Fruit fly (Drosophila melanogaster): ENCODE data around the gene CG4666.

Gene CG4666

dm6 chrX:6109872-6110271 is 32.3 kb upstream of the CG4666 start (continued):
- peak; percentile 32 for TF ChIP-seq Myb (GFP tag; optimal IDR thresholded peaks at IDR 0.05)
- no peak for TF ChIP-seq Fer3 (tag; optimal IDR thresholded peaks at IDR 0.05)
- peak; percentile 51; the same call in 1 of the 2 replicates for TF ChIP-seq ap (GFP tag; IDR thresholded peaks at IDR 0.05)
- peak; percentile 12 for TF ChIP-seq Jarid2 (GFP tag; optimal IDR thresholded peaks at IDR 0.05)
- peak; percentile 39 for TF ChIP-seq CG17802 (tag; optimal IDR thresholded peaks at IDR 0.05)
- TF ChIP-seq CG14050 (GFP tag; IDR thresholded peaks at IDR 0.05), result peak; percentile 47; the same call in 2 of the 3 replicates
- TF ChIP-seq unpg (GFP tag; optimal IDR thresholded peaks at IDR 0.05), result no peak
- TF ChIP-seq Lhr (GFP tag; optimal IDR thresholded peaks at IDR 0.05), result peak; percentile 44
- no peak for TF ChIP-seq Lpt (GFP tag; optimal IDR thresholded peaks at IDR 0.05)
- TF ChIP-seq jumu (GFP tag; optimal IDR thresholded peaks at IDR 0.05), result peak; percentile 6
- TF ChIP-seq ERR (GFP tag; optimal IDR thresholded peaks at IDR 0.05), result no peak
- TF ChIP-seq wek (GFP tag; optimal IDR thresholded peaks at IDR 0.05), result no peak
- peak; percentile 14 for TF ChIP-seq CG2116 (GFP tag; optimal IDR thresholded peaks at IDR 0.05)
- 0 out of 3 replicates have a peak, but pooled peaks have one; percentile 47 for TF ChIP-seq otp (GFP tag; IDR thresholded peaks at IDR 0.05)
- peak; percentile 80 for TF ChIP-seq ci (GFP tag; IDR thresholded peaks at IDR 0.05)
- peak; percentile 34 for TF ChIP-seq CG13775 (GFP tag; optimal IDR thresholded peaks at IDR 0.05)
- TF ChIP-seq dpn (GFP tag; optimal IDR thresholded peaks at IDR 0.05), result peak; percentile 22 to 43
- TF ChIP-seq ham (GFP tag; IDR thresholded peaks at IDR 0.05), result no peak
- TF ChIP-seq Awh (GFP tag; IDR thresholded peaks at IDR 0.05), result peak; percentile 47; the same call in 1 of the 2 replicates
- TF ChIP-seq E2f1 (GFP tag; IDR thresholded peaks at IDR 0.05), result peak; percentile 37; the same call in 1 of the 2 replicates
- no peak for TF ChIP-seq mld (GFP tag; IDR thresholded peaks at IDR 0.05; ENCODE audit: partially characterized antibody)
- no peak for TF ChIP-seq twi (tag; optimal IDR thresholded peaks at IDR 0.05)
- peak; percentile 19 for TF ChIP-seq h (optimal IDR thresholded peaks at IDR 0.05)
- no peak for TF ChIP-seq ftz-f1 (GFP tag; optimal IDR thresholded peaks at IDR 0.05)
- TF ChIP-seq Oaz (GFP tag; IDR thresholded peaks at IDR 0.05), result 0 out of 2 replicates have a peak, but pooled peaks have one; percentile 37
- TF ChIP-seq Ptx1 (GFP tag; IDR thresholded peaks at IDR 0.05), result peak; percentile 48
- TF ChIP-seq btn (GFP tag; optimal IDR thresholded peaks at IDR 0.05), result peak; percentile 2
- TF ChIP-seq dysf (GFP tag; IDR thresholded peaks at IDR 0.05), result peak; percentile 65
- no peak for TF ChIP-seq B-H2 (GFP tag; optimal IDR thresholded peaks at IDR 0.05)
- TF ChIP-seq MTF-1 (GFP tag; optimal IDR thresholded peaks at IDR 0.05; ENCODE audit: borderline replicate concordance), result peak; percentile 16
- TF ChIP-seq CG8290 (GFP tag; optimal IDR thresholded peaks at IDR 0.05), result peak; percentile 60
- TF ChIP-seq CG8290 (tag; optimal IDR thresholded peaks at IDR 0.05), result no peak
- peak; percentile 49; the same call in 1 of the 2 replicates for TF ChIP-seq HLH3B (GFP tag; IDR thresholded peaks at IDR 0.05)
- no peak for TF ChIP-seq Hmx (GFP tag; optimal IDR thresholded peaks at IDR 0.05)
- peak; percentile 96 for TF ChIP-seq CG31365 (tag; optimal IDR thresholded peaks at IDR 0.05)
- TF ChIP-seq CG12071 (GFP tag; optimal IDR thresholded peaks at IDR 0.05), result no peak
- TF ChIP-seq CG8478 (optimal IDR thresholded peaks at IDR 0.05), result no peak
- peak; percentile 5 for TF ChIP-seq Mes4 (GFP tag; optimal IDR thresholded peaks at IDR 0.05)
- 0 out of 2 replicates have a peak, but pooled peaks have one; percentile 23 for TF ChIP-seq CG11696 (GFP tag; IDR thresholded peaks at IDR 0.05)
- TF ChIP-seq MESR4 (GFP tag; optimal IDR thresholded peaks at IDR 0.05), result no peak
- TF ChIP-seq dimm (GFP tag; IDR thresholded peaks at IDR 0.05), result no peak
- TF ChIP-seq pfk (GFP tag; optimal IDR thresholded peaks at IDR 0.05), result no peak
- no peak for TF ChIP-seq CG13894 (tag; optimal IDR thresholded peaks at IDR 0.05)
- TF ChIP-seq zen2 (GFP tag; IDR thresholded peaks at IDR 0.05; ENCODE audit: partially characterized antibody), result no peak
- no peak for TF ChIP-seq CG12942 (GFP tag; optimal IDR thresholded peaks at IDR 0.05)
- no peak for TF ChIP-seq Six4 (GFP tag; optimal IDR thresholded peaks at IDR 0.05)
- no peak for TF ChIP-seq HLHmδ (GFP tag; optimal IDR thresholded peaks at IDR 0.05)
- no peak for TF ChIP-seq odd (GFP tag; optimal IDR thresholded peaks at IDR 0.05)
- TF ChIP-seq Ada2b (GFP tag; IDR thresholded peaks at IDR 0.05), result peak; percentile 31; the same call in 1 of the 2 replicates
- TF ChIP-seq lola (GFP tag; optimal IDR thresholded peaks at IDR 0.05), result no peak
- no peak for TF ChIP-seq yki (optimal IDR thresholded peaks at IDR 0.05)
- TF ChIP-seq tin (GFP tag; optimal IDR thresholded peaks at IDR 0.05), result peak; percentile 16
